Worm (Caenorhabditis elegans) whole organism, L3 larva: ENCODE results near the gene C01G6.4.

ENCODE experiments used
- ZK546.5 ChIP-seq: sonication (generic microtip); optimal IDR thresholded peaks from 2 replicates; lab custom pipeline; 2017; ENCODE audit warnings: missing biosample characterization, missing genetic modification characterization
- ama-1 ChIP-seq: fragments of 150-350 bp; optimal IDR thresholded peaks from 2 replicates; lab custom pipeline; 2018
- egl-27 ChIP-seq: sonication (generic microtip); optimal IDR thresholded peaks from 4 replicates; lab custom pipeline; 2017; ENCODE audit warnings: missing biosample characterization, missing genetic modification reagents, missing genetic modification characterization
- elt-1 ChIP-seq: fragments of 150-350 bp; optimal IDR thresholded peaks from 2 replicates; lab custom pipeline; 2014; ENCODE audit warnings: missing biosample characterization, missing genetic modification characterization
- fkh-10 ChIP-seq: sonication (generic microtip); optimal IDR thresholded peaks from 2 replicates; lab custom pipeline; 2017; ENCODE audit warnings: missing biosample characterization, missing genetic modification reagents, missing genetic modification characterization
- nhr-77 ChIP-seq: fragments of 150-350 bp; optimal IDR thresholded peaks from 2 replicates; lab custom pipeline; 2014; ENCODE audit warnings: missing biosample characterization, missing genetic modification characterization
- pqm-1 ChIP-seq: fragments of 150-350 bp; optimal IDR thresholded peaks from 2 replicates; lab custom pipeline; 2017; ENCODE audit warnings: missing biosample characterization, missing genetic modification characterization, inconsistent platforms
- sea-2 ChIP-seq: fragments of 150-350 bp; sonication (generic microtip); optimal IDR thresholded peaks from 4 replicates; lab custom pipeline; 2014; ENCODE audit warnings: missing biosample characterization, missing genetic modification reagents, missing genetic modification characterization
- skn-1 ChIP-seq: fragments of 150-350 bp; optimal IDR thresholded peaks from 2 replicates; lab custom pipeline; 2014; ENCODE audit warnings: missing biosample characterization, missing genetic modification characterization
- snpc-4 ChIP-seq: fragments of 150-350 bp; optimal IDR thresholded peaks from 2 replicates; lab custom pipeline; 2014; ENCODE audit warnings: missing biosample characterization, missing genetic modification characterization
- unc-62 ChIP-seq: fragments of 150-350 bp; sonication (generic microtip); optimal IDR thresholded peaks from 4 replicates; lab custom pipeline; 2014; ENCODE audit warnings: missing biosample characterization, missing genetic modification reagents, missing genetic modification characterization
- ztf-11 ChIP-seq: fragments of 150-350 bp; optimal IDR thresholded peaks from 2 replicates; lab custom pipeline; 2014; ENCODE audit warnings: missing biosample characterization, missing genetic modification characterization

ce11 chrII:9316801-9317200 is 44.0 kb upstream of the C01G6.4 start:
- TF ChIP-seq pqm-1 (tag; lab: Kevin White, UChicago) = no peak
- TF ChIP-seq fkh-10 (GFP tag; lab: Kevin White, UChicago) = no peak
- no peak for TF ChIP-seq elt-1 (tag; lab: Kevin White, UChicago)
- no peak for TF ChIP-seq ZK546.5
- no peak for TF ChIP-seq skn-1 (tag; lab: Kevin White, UChicago)
- no peak for TF ChIP-seq sea-2 (GFP tag; lab: Kevin White, UChicago)
- no peak for TF ChIP-seq egl-27 (tag; lab: Kevin White, UChicago)
- TF ChIP-seq snpc-4 (tag; lab: Kevin White, UChicago) = no peak
- TF ChIP-seq nhr-77 (tag; lab: Kevin White, UChicago) = no peak
- TF ChIP-seq unc-62 (GFP tag; lab: Kevin White, UChicago) = no peak
- TF ChIP-seq ama-1 (lab: Kevin White, UChicago) = no peak
- TF ChIP-seq ztf-11 = no peak
